Fruit fly (Drosophila melanogaster): ENCODE measurements around the gene CG33673.

The CG33673 gene

DNA sequence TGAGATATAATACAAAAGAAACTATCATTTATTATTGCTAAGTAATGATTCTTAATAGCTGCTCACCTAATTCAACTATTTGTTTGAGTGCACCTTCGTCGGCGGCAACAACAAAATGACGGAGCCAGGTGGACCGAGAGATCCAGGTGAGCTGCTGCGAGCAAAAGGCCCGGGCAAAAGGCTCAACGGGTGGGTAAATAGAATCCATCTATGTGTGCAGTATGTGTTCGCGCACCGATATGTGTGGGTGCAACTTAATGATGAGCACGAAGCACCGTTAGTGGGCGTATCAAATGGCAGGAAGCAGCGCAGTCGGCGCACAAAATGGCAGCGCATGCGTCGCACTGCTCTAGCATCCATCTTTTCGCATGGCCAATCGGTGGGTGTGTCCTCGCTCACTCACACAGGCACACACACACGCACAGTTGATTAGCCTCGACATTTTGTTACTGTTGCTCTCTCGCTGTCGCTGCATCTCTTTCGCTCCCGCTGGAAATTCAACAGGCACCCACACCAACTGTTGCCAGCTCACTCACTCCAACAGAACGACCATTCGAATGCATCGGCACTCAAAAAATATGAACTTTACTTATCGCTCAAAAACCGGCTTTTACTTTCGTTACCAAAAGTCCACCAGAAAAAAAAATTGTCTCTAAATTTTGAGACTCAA is 26.1 kb upstream of the CG33673 start:
- TF ChIP-seq dmrt93B (GFP tag; optimal IDR thresholded peaks at IDR 0.05), result no peak
- TF ChIP-seq pan (optimal IDR thresholded peaks at IDR 0.05), result no peak
- no peak for TF ChIP-seq sv (GFP tag; optimal IDR thresholded peaks at IDR 0.05)
- TF ChIP-seq OdsH (GFP tag; optimal IDR thresholded peaks at IDR 0.05), result no peak
- no peak for TF ChIP-seq lola (GFP tag; optimal IDR thresholded peaks at IDR 0.05)
- TF ChIP-seq Dfd (GFP tag; optimal IDR thresholded peaks at IDR 0.05), result no peak
- TF ChIP-seq Vsx2 (GFP tag; optimal IDR thresholded peaks at IDR 0.05; ENCODE audit: partially characterized antibody), result peak; percentile 100

DNA sequence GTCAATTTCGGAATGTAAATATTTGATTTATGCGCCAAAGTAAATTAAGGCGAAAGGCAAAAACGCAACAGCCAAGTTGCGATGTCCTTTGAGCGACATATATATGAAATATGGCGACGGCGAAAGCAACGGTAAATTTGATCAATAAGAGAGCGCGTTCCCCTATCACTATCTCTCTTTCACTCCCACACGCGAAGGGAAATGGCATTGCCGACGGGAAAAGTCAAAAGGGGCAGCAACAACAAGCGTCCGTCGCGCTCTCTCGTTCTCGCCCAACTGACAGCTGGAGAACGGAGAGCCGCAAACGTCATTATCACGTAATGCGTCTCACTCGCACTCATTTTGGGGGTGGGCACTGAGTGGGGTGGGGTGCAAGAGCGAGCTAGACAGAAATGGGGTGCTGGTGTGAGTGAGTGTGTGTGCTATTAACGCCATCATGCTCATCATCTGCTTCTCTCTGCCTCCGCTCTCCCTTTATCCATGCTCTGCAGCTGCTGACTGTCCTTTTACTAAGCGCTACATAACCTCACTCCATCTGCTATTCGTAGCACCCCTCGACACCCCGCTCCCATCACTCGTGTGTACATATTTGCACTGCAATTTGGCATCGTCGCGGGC is 23.9 kb upstream of the CG33673 start, which contains the start of gene erm:
erm (minus strand) TSS at position 51 of the 618 bp plus-strand sequence.
- TF ChIP-seq Jra (GFP tag; optimal IDR thresholded peaks at IDR 0.05) (no peak), pan (optimal IDR thresholded peaks at IDR 0.05) (no peak), ey (GFP tag; optimal IDR thresholded peaks at IDR 0.05) (no peak), br (GFP tag; optimal IDR thresholded peaks at IDR 0.05) (no peak), Hr83 (GFP tag; optimal IDR thresholded peaks at IDR 0.05; ENCODE audit: poor library complexity, severe bottlenecking) (no peak), N (GFP tag; optimal IDR thresholded peaks at IDR 0.05) (no peak), h (GFP tag; optimal IDR thresholded peaks at IDR 0.05) (no peak), Myc (optimal IDR thresholded peaks at IDR 0.05) (no peak)

- TF ChIP-seq woc (GFP tag; optimal IDR thresholded peaks at IDR 0.05) (no peak), brk (GFP tag; optimal IDR thresholded peaks at IDR 0.05) (no peak), OdsH (GFP tag; optimal IDR thresholded peaks at IDR 0.05) (no peak), CrebA (GFP tag; optimal IDR thresholded peaks at IDR 0.05; ENCODE audit: borderline replicate concordance) (no peak), CG9705 (GFP tag; optimal IDR thresholded peaks at IDR 0.05) (no peak), Vsx2 (GFP tag; optimal IDR thresholded peaks at IDR 0.05; ENCODE audit: partially characterized antibody) (no peak), dl (GFP tag; optimal IDR thresholded peaks at IDR 0.05; ENCODE audit: insufficient read depth in 1 of 2, partially characterized antibody in 2 of 2) (no peak), fru (GFP tag; optimal IDR thresholded peaks at IDR 0.05) (no peak), Mio (GFP tag; optimal IDR thresholded peaks at IDR 0.05) (no peak), ey (GFP tag; optimal IDR thresholded peaks at IDR 0.05) (no peak), N (GFP tag; optimal IDR thresholded peaks at IDR 0.05) (no peak), usp (GFP tag; optimal IDR thresholded peaks at IDR 0.05) (no peak)
These were observed 21.3 kb upstream of the CG33673 start for dm6 chr2L:1967861-1968260.

DNA sequence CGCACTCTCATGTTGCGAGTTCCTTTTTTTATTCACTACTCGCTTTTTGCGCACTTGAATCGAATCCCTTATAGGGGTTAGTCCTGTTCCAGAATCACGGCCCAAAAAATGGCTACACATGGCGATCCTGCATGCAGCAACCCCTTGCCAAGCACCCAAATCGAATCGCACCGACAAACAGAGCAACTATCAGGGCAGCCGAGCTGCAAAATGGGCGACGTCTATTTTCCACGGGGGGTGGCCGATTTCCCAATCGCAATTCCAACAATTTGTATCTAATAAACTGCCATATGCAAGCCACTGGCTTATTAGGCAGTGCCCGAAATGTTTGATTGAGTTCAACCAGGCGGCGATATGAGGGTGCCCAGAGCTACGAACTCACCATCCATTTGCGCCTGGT is 20.8 kb upstream of the CG33673 start:
- TF ChIP-seq lola (GFP tag; optimal IDR thresholded peaks at IDR 0.05) (no peak), woc (GFP tag; optimal IDR thresholded peaks at IDR 0.05) (no peak)

DNA sequence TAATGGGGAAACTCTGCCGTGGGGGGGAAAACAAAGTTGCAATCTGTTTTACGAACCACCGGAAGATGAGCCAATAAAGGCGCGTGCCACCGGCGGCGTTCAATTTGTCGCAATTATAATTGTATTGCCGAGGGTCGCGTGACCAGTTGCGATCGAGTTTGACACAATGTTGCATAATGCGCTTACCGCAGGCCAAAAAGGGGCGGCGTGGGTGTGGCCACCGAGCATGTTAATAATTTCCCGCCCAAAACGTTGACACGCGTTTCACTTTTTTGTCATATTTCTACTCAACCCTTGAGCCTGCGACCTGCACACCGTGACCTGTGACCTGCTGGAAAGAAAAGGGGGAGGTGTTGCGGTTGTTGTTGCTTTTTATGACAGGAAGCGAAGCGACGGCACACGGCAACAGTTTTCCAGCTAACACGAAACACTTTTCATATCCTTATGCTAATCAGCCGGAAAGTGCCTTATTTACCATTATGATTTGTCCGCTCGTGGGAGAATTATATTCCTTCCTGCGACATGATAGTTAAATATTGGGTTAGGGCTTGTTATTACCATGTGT is 15.5 kb upstream of the CG33673 start:
- no peak for TF ChIP-seq CG9705 (GFP tag; optimal IDR thresholded peaks at IDR 0.05)
- TF ChIP-seq br (GFP tag; optimal IDR thresholded peaks at IDR 0.05), result no peak
- no peak for TF ChIP-seq sage (GFP tag; optimal IDR thresholded peaks at IDR 0.05)
- no peak for TF ChIP-seq Mio (GFP tag; optimal IDR thresholded peaks at IDR 0.05)
- no peak for TF ChIP-seq usp (GFP tag; optimal IDR thresholded peaks at IDR 0.05)
- no peak for TF ChIP-seq N (GFP tag; optimal IDR thresholded peaks at IDR 0.05)
- TF ChIP-seq CrebA (GFP tag; optimal IDR thresholded peaks at IDR 0.05; ENCODE audit: borderline replicate concordance), result no peak

DNA sequence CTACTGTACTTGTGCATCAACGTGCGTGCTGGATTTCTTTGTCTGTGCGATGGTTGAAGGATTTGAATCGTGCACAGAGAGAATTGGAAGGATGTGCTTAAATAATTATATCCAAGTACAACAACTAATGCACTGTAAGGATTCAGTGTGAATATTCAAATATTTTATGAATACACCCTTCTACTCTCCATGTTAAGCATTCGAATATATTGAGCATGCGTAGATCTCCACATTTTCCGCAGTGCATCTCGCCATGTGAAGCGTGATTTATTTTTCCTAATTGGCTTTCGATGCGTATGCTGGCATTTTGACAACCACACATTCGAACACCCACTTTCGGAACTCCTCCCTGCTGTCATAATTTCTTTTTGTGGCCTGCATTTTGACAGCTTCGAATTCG is 13.5 kb upstream of the CG33673 start:
- TF ChIP-seq HLH106 (tag; optimal IDR thresholded peaks at IDR 0.05) (peak; percentile 8), h (GFP tag; optimal IDR thresholded peaks at IDR 0.05) (peak; percentile 6), fru (GFP tag; optimal IDR thresholded peaks at IDR 0.05) (peak; percentile 5), CG32264 (GFP tag; optimal IDR thresholded peaks at IDR 0.05) (no peak), Abd-B (GFP tag; optimal IDR thresholded peaks at IDR 0.05) (no peak), ey (GFP tag; optimal IDR thresholded peaks at IDR 0.05) (peak; percentile 2)
